Worm (Caenorhabditis elegans): ENCODE results near the gene F46B3.8.

DNA sequence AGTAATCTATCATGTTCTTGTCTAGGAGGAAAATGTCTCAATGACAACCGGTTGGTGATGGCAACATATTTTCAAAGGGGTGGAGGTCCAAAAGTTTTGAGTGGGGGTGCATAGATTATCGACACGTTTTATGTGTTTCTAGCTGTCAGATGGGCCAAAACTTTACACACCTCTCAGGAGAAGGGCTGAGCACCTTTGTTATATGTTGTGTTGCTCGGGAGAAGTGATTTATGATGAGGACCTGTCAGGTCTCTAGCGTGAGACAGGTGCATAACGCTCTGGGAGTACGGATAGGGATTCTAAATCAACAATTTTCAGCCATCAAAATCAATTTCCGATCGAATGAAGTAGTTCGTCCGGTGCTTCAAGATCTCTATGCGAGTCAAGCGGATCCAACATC, 33.7 kb upstream of the F46B3.8 start:
- TF ChIP-seq aly-2 (tag; optimal IDR thresholded peaks at IDR 0.05) (no peak), elt-1 (tag; optimal IDR thresholded peaks at IDR 0.05) (no peak)

Data from whole organism, L2 larva.